Fruit fly (Drosophila melanogaster): ENCODE results near the gene CG11755.

The CG11755 gene

DNA sequence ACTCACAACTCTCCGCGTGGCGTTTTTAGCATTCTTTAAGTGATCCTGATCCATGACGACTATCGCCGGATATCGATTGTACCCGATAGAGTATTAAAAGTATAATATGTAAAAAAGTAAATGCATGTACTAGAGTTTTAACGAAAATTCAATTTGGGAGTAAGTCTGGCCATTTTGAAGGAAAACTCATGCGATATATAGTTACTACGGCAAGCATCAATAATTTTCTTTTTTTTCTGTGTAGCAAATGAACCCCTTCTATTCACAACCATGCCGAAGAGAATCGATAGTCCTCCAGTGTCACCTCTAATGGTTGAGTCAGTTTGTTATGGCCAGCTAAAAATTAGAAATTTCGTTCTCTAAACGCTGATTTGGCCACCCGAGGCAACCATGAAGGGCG lies 24.0 kb upstream of the CG11755 start, which contains the start of the genes Sys1 and Dhod:
Gene Sys1 (plus strand): TSS at position 91 of the 400 bp plus-strand sequence.
Gene Dhod (minus strand): TSS at position 186 of the 400 bp plus-strand sequence.
- TF ChIP-seq repo (GFP tag; optimal IDR thresholded peaks at IDR 0.05) (peak; percentile 23), chinmo (GFP tag; IDR thresholded peaks at IDR 0.05; ENCODE audit: partially characterized antibody) (peak; percentile 65; the same call in 1 of the 4 replicates), CG10462 (GFP tag; optimal IDR thresholded peaks at IDR 0.05) (peak; percentile 36), HLH54F (GFP tag; optimal IDR thresholded peaks at IDR 0.05) (peak; percentile 74), CG10654 (GFP tag; optimal IDR thresholded peaks at IDR 0.05) (peak; percentile 47), CkIIα-i1 (GFP tag; IDR thresholded peaks at IDR 0.05) (no peak), run (tag; optimal IDR thresholded peaks at IDR 0.05) (no peak), CG2712 (tag; optimal IDR thresholded peaks at IDR 0.05) (peak; percentile 74), CG12236 (GFP tag; optimal IDR thresholded peaks at IDR 0.05) (no peak), Fer1 (GFP tag; optimal IDR thresholded peaks at IDR 0.05) (peak; percentile 65), crc (GFP tag; optimal IDR thresholded peaks at IDR 0.05) (peak; percentile 2), cato (GFP tag; optimal IDR thresholded peaks at IDR 0.05; ENCODE audit: borderline replicate concordance) (peak; percentile 41), dmrt99B (tag; optimal IDR thresholded peaks at IDR 0.05) (peak; percentile 28), CG9932 (GFP tag; IDR thresholded peaks at IDR 0.05) (peak; percentile 85), seq (GFP tag; IDR thresholded peaks at IDR 0.05) (0 out of 2 replicates have a peak, but pooled peaks have one; percentile 34), CG2199 (GFP tag; IDR thresholded peaks at IDR 0.05) (no peak), btn (GFP tag; optimal IDR thresholded peaks at IDR 0.05) (no peak), CrebB (tag; optimal IDR thresholded peaks at IDR 0.05) (no peak), pfk (GFP tag; optimal IDR thresholded peaks at IDR 0.05) (no peak), CG3065 (GFP tag; optimal IDR thresholded peaks at IDR 0.05) (no peak), CoRest (tag; optimal IDR thresholded peaks at IDR 0.05) (peak; percentile 50), Mad (GFP tag; optimal IDR thresholded peaks at IDR 0.05) (peak; percentile 48), ftz-f1 (GFP tag; optimal IDR thresholded peaks at IDR 0.05) (no peak), trem (tag; optimal IDR thresholded peaks at IDR 0.05) (peak; percentile 77), inv (GFP tag; IDR thresholded peaks at IDR 0.05; ENCODE audit: partially characterized antibody) (peak; percentile 78), CG18262 (tag; optimal IDR thresholded peaks at IDR 0.05) (peak; percentile 57), CG7928 (GFP tag; optimal IDR thresholded peaks at IDR 0.05) (peak; percentile 69), Bgb (GFP tag; IDR thresholded peaks at IDR 0.05; ENCODE audit: partially characterized antibody) (peak; percentile 80), H2.0 (GFP tag; IDR thresholded peaks at IDR 0.05) (peak; percentile 56), Doc2 (GFP tag; IDR thresholded peaks at IDR 0.05) (no peak), sisA (GFP tag; IDR thresholded peaks at IDR 0.05) (peak; percentile 58), CG4617 (GFP tag; optimal IDR thresholded peaks at IDR 0.05; ENCODE audit: borderline replicate concordance) (peak; percentile 86), CG43689 (GFP tag; IDR thresholded peaks at IDR 0.05) (peak; percentile 20; the same call in 1 of the 2 replicates), p53 (GFP tag; optimal IDR thresholded peaks at IDR 0.05) (no peak), CG12299 (tag; optimal IDR thresholded peaks at IDR 0.05) (no peak), HLH3B (GFP tag; IDR thresholded peaks at IDR 0.05) (peak; percentile 62), kah (GFP tag; optimal IDR thresholded peaks at IDR 0.05) (no peak), CG4707 (GFP tag; optimal IDR thresholded peaks at IDR 0.05) (no peak), Scr (GFP tag; IDR thresholded peaks at IDR 0.05; ENCODE audit: partially characterized antibody) (peak; percentile 91), CG33557 (GFP tag; optimal IDR thresholded peaks at IDR 0.05) (peak; percentile 28), dati (GFP tag; IDR thresholded peaks at IDR 0.05) (no peak), tio (GFP tag; optimal IDR thresholded peaks at IDR 0.05) (no peak), Ssrp (tag; optimal IDR thresholded peaks at IDR 0.05) (peak; percentile 8), CG7745 (tag; optimal IDR thresholded peaks at IDR 0.05) (no peak), Max (GFP tag; optimal IDR thresholded peaks at IDR 0.05) (peak; percentile 69), CG4854 (GFP tag; optimal IDR thresholded peaks at IDR 0.05) (peak; percentile 51), CG11504 (tag; optimal IDR thresholded peaks at IDR 0.05) (peak; percentile 58), Opbp (GFP tag; IDR thresholded peaks at IDR 0.05; ENCODE audit: partially characterized antibody) (peak; percentile 66; the same call in 2 of the 3 replicates), CG1602 (GFP tag; optimal IDR thresholded peaks at IDR 0.05) (peak; percentile 44), Nf-YA (GFP tag; IDR thresholded peaks at IDR 0.05) (peak; percentile 24; the same call in 1 of the 2 replicates), Vsx1 (GFP tag; optimal IDR thresholded peaks at IDR 0.05) (no peak)

Measured in whole organism, embryonic.